Comparison of ENCODE assay signal across 3 worm cellular contexts in genomic region chrII:5340672-5341568, ce11.
TF ChIP-seq lines count a peak whose summit lies in the region.

No protein-coding gene starts in this region.

TF ChIP-seq in whole organism, L1 larva, 84 proteins besides CTCF, POLR2A, EP300 and RAD21 (continued from another document and continues in another):
- TF ChIP-seq aly-2 (tag; optimal IDR thresholded peaks at IDR 0.05; lab: Kevin White, UChicago) (peak; percentile 76), nhr-237 (tag; optimal IDR thresholded peaks at IDR 0.05; lab: Kevin White, UChicago) (no peak), irx-1 (tag; optimal IDR thresholded peaks at IDR 0.05; lab: Kevin White, UChicago) (no peak), skn-1 (tag; optimal IDR thresholded peaks at IDR 0.05; lab: Kevin White, UChicago) (no peak), ztf-4 (tag; optimal IDR thresholded peaks at IDR 0.05; lab: Kevin White, UChicago) (no peak), grh-1 (GFP tag; IDR thresholded peaks at IDR 0.05; lab: Robert Waterston, UW) (no peak), nhr-90 (tag; optimal IDR thresholded peaks at IDR 0.05; lab: Kevin White, UChicago; ENCODE audit: poor library complexity) (no peak), C34B4.2 (tag; optimal IDR thresholded peaks at IDR 0.05; lab: Kevin White, UChicago) (no peak), zag-1 (tag; optimal IDR thresholded peaks at IDR 0.05; lab: Kevin White, UChicago) (no peak), hlh-17 (GFP tag; optimal IDR thresholded peaks at IDR 0.05; lab: Kevin White, UChicago; ENCODE audit: borderline replicate concordance) (no peak), egl-13 (tag; optimal IDR thresholded peaks at IDR 0.05; lab: Kevin White, UChicago) (no peak), lin-13 (GFP tag; optimal IDR thresholded peaks at IDR 0.05; lab: Kevin White, UChicago) (no peak), unc-130 (tag; optimal IDR thresholded peaks at IDR 0.05; lab: Kevin White, UChicago) (no peak), swsn-7 (tag; optimal IDR thresholded peaks at IDR 0.05; lab: Kevin White, UChicago) (no peak), unc-98 (GFP tag; IDR thresholded peaks at IDR 0.05; lab: Robert Waterston, UW) (no peak), mep-1 (tag; optimal IDR thresholded peaks at IDR 0.05; lab: Kevin White, UChicago) (no peak), nhr-47 (tag; optimal IDR thresholded peaks at IDR 0.05; lab: Kevin White, UChicago) (peak; percentile 3), isw-1 (GFP tag; IDR thresholded peaks at IDR 0.05; lab: Robert Waterston, UW) (no peak), zip-4 (GFP tag; optimal IDR thresholded peaks at IDR 0.05; lab: Kevin White, UChicago) (no peak), dsc-1 (tag; optimal IDR thresholded peaks at IDR 0.05; lab: Kevin White, UChicago) (no peak), lin-35 (GFP tag; optimal IDR thresholded peaks at IDR 0.05; lab: Kevin White, UChicago) (no peak), rnt-1 (tag; optimal IDR thresholded peaks at IDR 0.05; lab: Kevin White, UChicago) (no peak), nhr-85 (tag; lab: Kevin White, UChicago) (no peak), nhr-84 (tag; optimal IDR thresholded peaks at IDR 0.05; lab: Kevin White, UChicago) (no peak), F16B12.6 (tag; optimal IDR thresholded peaks at IDR 0.05; lab: Kevin White, UChicago) (no peak), jun-1 (tag; optimal IDR thresholded peaks at IDR 0.05; lab: Kevin White, UChicago) (no peak), nhr-71 (tag; optimal IDR thresholded peaks at IDR 0.05; lab: Kevin White, UChicago) (no peak), fkh-8 (tag; optimal IDR thresholded peaks at IDR 0.05; lab: Kevin White, UChicago) (peak; percentile 62), nhr-28 (tag; optimal IDR thresholded peaks at IDR 0.05; lab: Kevin White, UChicago) (no peak), fkh-4 (tag; optimal IDR thresholded peaks at IDR 0.05; lab: Kevin White, UChicago; ENCODE audit: borderline replicate concordance) (no peak), unc-30 (tag; optimal IDR thresholded peaks at IDR 0.05; lab: Kevin White, UChicago) (no peak), C16A3.4 (tag; optimal IDR thresholded peaks at IDR 0.05; lab: Kevin White, UChicago) (no peak), alr-1 (tag; optimal IDR thresholded peaks at IDR 0.05; lab: Kevin White, UChicago; ENCODE audit: borderline replicate concordance) (no peak), aha-1 (tag; optimal IDR thresholded peaks at IDR 0.05; lab: Kevin White, UChicago) (no peak), nhr-76 (tag; optimal IDR thresholded peaks at IDR 0.05; lab: Kevin White, UChicago) (no peak), nhr-11 (tag; optimal IDR thresholded peaks at IDR 0.05; lab: Kevin White, UChicago) (peak; percentile 15), ceh-88 (GFP tag; IDR thresholded peaks at IDR 0.05; lab: Robert Waterston, UW) (peak; percentile 25; the same call in 1 of the 2 replicates), tbx-2 (tag; optimal IDR thresholded peaks at IDR 0.05; lab: Kevin White, UChicago) (no peak), sptf-1 (tag; optimal IDR thresholded peaks at IDR 0.05; lab: Kevin White, UChicago) (no peak), C04F5.9 (tag; optimal IDR thresholded peaks at IDR 0.05; lab: Kevin White, UChicago) (no peak), ama-1 (optimal IDR thresholded peaks at IDR 0.05; lab: Kevin White, UChicago) (peak; percentile 44), nhr-77 (tag; optimal IDR thresholded peaks at IDR 0.05; lab: Kevin White, UChicago) (no peak), ztf-11 (tag; optimal IDR thresholded peaks at IDR 0.05; lab: Kevin White, UChicago) (no peak), ces-1 (GFP tag; optimal IDR thresholded peaks at IDR 0.05; lab: Kevin White, UChicago) (no peak), fkh-10 (GFP tag; optimal IDR thresholded peaks at IDR 0.05; lab: Kevin White, UChicago) (no peak), pax-3 (tag; optimal IDR thresholded peaks at IDR 0.05; lab: Kevin White, UChicago) (no peak)

TF ChIP-seq in whole organism, L3 larva, 47 proteins besides CTCF, POLR2A, EP300 and RAD21 (continued from another document):
- TF ChIP-seq nhr-43 (tag; optimal IDR thresholded peaks at IDR 0.05; lab: Kevin White, UChicago; ENCODE audit: poor library complexity, severe bottlenecking) (no peak), ceh-82 (tag; optimal IDR thresholded peaks at IDR 0.05; lab: Kevin White, UChicago) (no peak), nhr-11 (tag; optimal IDR thresholded peaks at IDR 0.05; lab: Kevin White, UChicago) (no peak), egl-27 (tag; optimal IDR thresholded peaks at IDR 0.05; lab: Kevin White, UChicago) (no peak)

TF ChIP-seq in whole organism, L4 larva, 104 proteins besides CTCF, POLR2A, EP300 and RAD21 (continued from another document):
- TF ChIP-seq set-16 (GFP tag; IDR thresholded peaks at IDR 0.05; lab: Robert Waterston, UW): no peak
- TF ChIP-seq lin-38 (GFP tag; IDR thresholded peaks at IDR 0.05; lab: Robert Waterston, UW): peak; percentile 15; the same call in 1 of the 2 replicates
- no peak for TF ChIP-seq ceh-82 (tag; optimal IDR thresholded peaks at IDR 0.05; lab: Kevin White, UChicago)
- TF ChIP-seq mep-1 (tag; optimal IDR thresholded peaks at IDR 0.05; lab: Kevin White, UChicago): peak; percentile 60
- no peak for TF ChIP-seq jun-1 (tag; optimal IDR thresholded peaks at IDR 0.05; lab: Kevin White, UChicago)
- TF ChIP-seq R02D3.7 (tag; optimal IDR thresholded peaks at IDR 0.05; lab: Kevin White, UChicago): no peak
- peak; percentile 15 for TF ChIP-seq T20F7.1 (GFP tag; optimal IDR thresholded peaks at IDR 0.05; lab: Kevin White, UChicago)
- TF ChIP-seq mes-2 (tag; optimal IDR thresholded peaks at IDR 0.05; lab: Kevin White, UChicago; ENCODE audit: poor library complexity, severe bottlenecking): peak; percentile 37
- TF ChIP-seq attf-4 (tag; optimal IDR thresholded peaks at IDR 0.05; lab: Kevin White, UChicago): no peak
- TF ChIP-seq pqm-1 (tag; optimal IDR thresholded peaks at IDR 0.05; lab: Kevin White, UChicago): no peak
- peak; percentile 18 for TF ChIP-seq hlh-11 (tag; optimal IDR thresholded peaks at IDR 0.05; lab: Kevin White, UChicago)
- TF ChIP-seq unc-62 (GFP tag; optimal IDR thresholded peaks at IDR 0.05 in 1 of 2; lab: Kevin White, UChicago): peak in 1 of 2 experiments; percentile 79
- TF ChIP-seq unc-62 (tag; optimal IDR thresholded peaks at IDR 0.05; lab: Kevin White, UChicago): no peak
- no peak for TF ChIP-seq madf-9 (GFP tag; conservative IDR thresholded peaks at IDR 0.05; lab: Robert Waterston, UW)
- peak; percentile 37; the same call in 1 of the 2 replicates for TF ChIP-seq pha-4 (GFP tag; IDR thresholded peaks at IDR 0.05; lab: Robert Waterston, UW)
- TF ChIP-seq pha-4 (tag; optimal IDR thresholded peaks at IDR 0.05; lab: Kevin White, UChicago): no peak
- TF ChIP-seq gei-8 (GFP tag; optimal IDR thresholded peaks at IDR 0.05; lab: Kevin White, UChicago): peak; percentile 63
- TF ChIP-seq F44E2.7 (GFP tag; IDR thresholded peaks at IDR 0.05; lab: Robert Waterston, UW): no peak
- peak in 1 of 2 experiments; percentile 33 for TF ChIP-seq hif-1 (tag; optimal IDR thresholded peaks at IDR 0.05; lab: Kevin White, UChicago)
- no peak for TF ChIP-seq lin-13 (GFP tag; optimal IDR thresholded peaks at IDR 0.05; lab: Kevin White, UChicago)
- peak; percentile 58 for TF ChIP-seq T26A8.4 (GFP tag; IDR thresholded peaks at IDR 0.05; lab: Robert Waterston, UW)
- 0 out of 4 replicates have a peak, but pooled peaks of 1 of the 2 experiments have one; percentile 13 for TF ChIP-seq madf-5 (GFP tag; IDR thresholded peaks at IDR 0.05; lab: Robert Waterston, UW)
- no peak for TF ChIP-seq daf-19 (GFP tag; conservative IDR thresholded peaks at IDR 0.05; lab: Robert Waterston, UW)
- TF ChIP-seq snpc-4 (tag; optimal IDR thresholded peaks at IDR 0.05; lab: Kevin White, UChicago): no peak
- peak; percentile 37 for TF ChIP-seq nhr-10 (tag; optimal IDR thresholded peaks at IDR 0.05; lab: Kevin White, UChicago)
- TF ChIP-seq vab-7 (GFP tag; IDR thresholded peaks at IDR 0.05; lab: Robert Waterston, UW): no peak
- no peak for TF ChIP-seq tra-1 (GFP tag; IDR thresholded peaks at IDR 0.05; lab: Robert Waterston, UW)
- peak; percentile 92 for TF ChIP-seq aha-1 (tag; lab: Kevin White, UChicago)
- 0 out of 2 replicates have a peak, but pooled peaks have one; percentile 72 for TF ChIP-seq zfp-3 (GFP tag; conservative IDR thresholded peaks at IDR 0.05; lab: Robert Waterston, UW)
- TF ChIP-seq zip-2 (tag; optimal IDR thresholded peaks at IDR 0.05; lab: Kevin White, UChicago): no peak
- TF ChIP-seq ceh-20 (GFP tag; IDR thresholded peaks at IDR 0.05; lab: Robert Waterston, UW): 0 out of 2 replicates have a peak, but pooled peaks have one; percentile 12
